Fruit fly (Drosophila melanogaster) whole organism, embryonic: ENCODE results near the gene DnaJ-H.
"Not testable (repeated sequence)": the region's sequence is repeated elsewhere in the genome, so short reads cannot be mapped to it uniquely, and the experiment has no call there.

ENCODE experiments used
- Abd-B ChIP-seq: fragments of 200-800 bp; sonication (Bioruptor generic); optimal IDR thresholded peaks from 2 replicates; lab custom pipeline; 2018; ENCODE audit warnings: missing biosample characterization, mild to moderate bottlenecking, missing genetic modification characterization, moderate library complexity
- CG11504 ChIP-seq: fragments of 200-800 bp; sonication (Bioruptor generic); optimal IDR thresholded peaks from 3 replicates; lab custom pipeline; 2019; ENCODE audit warnings: missing biosample characterization, mild to moderate bottlenecking, missing genetic modification characterization, moderate library complexity
- CG3726 ChIP-seq: fragments of 200-800 bp; sonication (Bioruptor generic); IDR thresholded peaks from 3 replicates; pipeline ENCODE4, ENCODE4 v1.3.6; 2022; ENCODE audit warnings: missing biosample characterization, missing genetic modification characterization
- NFAT ChIP-seq: fragments of 200-800 bp; sonication (Bioruptor generic); IDR thresholded peaks from 2 replicates; pipeline ENCODE4 v1.3.6; 2022; ENCODE audit warnings: missing biosample characterization, missing genetic modification characterization
- Rx ChIP-seq: fragments of 200-800 bp; sonication (Bioruptor generic); IDR thresholded peaks from 2 replicates; pipeline ENCODE4 v1.3.6; 2022; ENCODE audit warnings: missing biosample characterization, missing genetic modification characterization
- ase ChIP-seq: fragments of 200-800 bp; sonication (Bioruptor generic); IDR thresholded peaks from 3 replicates; pipeline ENCODE4 v1.3.6; 2022; ENCODE audit warnings: missing biosample characterization, missing genetic modification characterization
- lbe ChIP-seq: fragments of 200-800 bp; sonication (Bioruptor generic); optimal IDR thresholded peaks from 2 replicates; lab custom pipeline; 2016; ENCODE audit warnings: missing biosample characterization, mild to moderate bottlenecking, missing genetic modification characterization
- yki ChIP-seq: fragments of >200 bp; optimal IDR thresholded peaks from 3 replicates; lab custom pipeline; 2018

- not testable (repeated sequence) for TF ChIP-seq Rx; ase (GFP tag; lab: Robert Waterston, UW); yki (lab: Kevin White, UChicago); Abd-B (GFP tag; lab: Kevin White, UChicago); CG11504 (tag; lab: Kevin White, UChicago); NFAT; CG3726 (GFP tag; lab: Robert Waterston, UW); lbe (GFP tag; lab: Kevin White, UChicago)
Observed at dm6 chr2L:13211764-13212265, 45.9 kb upstream of the DnaJ-H start, which contains the start of gene CG15482.
